Fruit fly (Drosophila melanogaster): ENCODE results near the gene NK7.1.

Gene NK7.1

dm6 chr3R:14363172-14363571 is 9.6 kb downstream of the NK7.1 start:
- peak; percentile 57 for TF ChIP-seq tj (GFP tag; optimal IDR thresholded peaks at IDR 0.05)
- TF ChIP-seq Clk (GFP tag; optimal IDR thresholded peaks at IDR 0.05), result no peak

- TF ChIP-seq tj (GFP tag; optimal IDR thresholded peaks at IDR 0.05), result peak; percentile 10
- peak; percentile 45 for TF ChIP-seq pad (GFP tag; optimal IDR thresholded peaks at IDR 0.05)
- no peak for TF ChIP-seq cnc (optimal IDR thresholded peaks at IDR 0.05)
- peak; percentile 56 for TF ChIP-seq CG12768 (GFP tag; optimal IDR thresholded peaks at IDR 0.05)
- TF ChIP-seq kay (GFP tag; ENCODE audit: borderline replicate concordance), result peak; percentile 83
- TF ChIP-seq CG5204 (GFP tag; optimal IDR thresholded peaks at IDR 0.05), result peak; percentile 42
- peak; percentile 55 for TF ChIP-seq CG7045 (GFP tag; optimal IDR thresholded peaks at IDR 0.05)
- peak; percentile 4 for TF ChIP-seq bab1 (GFP tag; optimal IDR thresholded peaks at IDR 0.05)
- peak; percentile 75 for TF ChIP-seq Mnt (GFP tag; optimal IDR thresholded peaks at IDR 0.05)
- no peak for TF ChIP-seq CG1620 (GFP tag; optimal IDR thresholded peaks at IDR 0.05)
- peak; percentile 63 for TF ChIP-seq cic (GFP tag; optimal IDR thresholded peaks at IDR 0.05)
- TF ChIP-seq CG11617 (GFP tag; optimal IDR thresholded peaks at IDR 0.05), result peak; percentile 53
- TF ChIP-seq CG14711 (tag; optimal IDR thresholded peaks at IDR 0.05), result no peak
- TF ChIP-seq CG33017 (tag; optimal IDR thresholded peaks at IDR 0.05), result peak; percentile 20
- no peak for TF ChIP-seq Clk (GFP tag; optimal IDR thresholded peaks at IDR 0.05)
- TF ChIP-seq Hr96 (GFP tag; optimal IDR thresholded peaks at IDR 0.05), result peak; percentile 14
- peak; percentile 53 for TF ChIP-seq toe (GFP tag; optimal IDR thresholded peaks at IDR 0.05)
- peak; percentile 33 for TF ChIP-seq ovo (GFP tag; optimal IDR thresholded peaks at IDR 0.05)
- TF ChIP-seq Crg-1 (GFP tag; optimal IDR thresholded peaks at IDR 0.05), result peak; percentile 78
- TF ChIP-seq CG7101 (tag; optimal IDR thresholded peaks at IDR 0.05), result peak; percentile 43
Observed at dm6 chr3R:14361741-14362232, 11.0 kb downstream of the NK7.1 start, which contains the start of gene Dnaaf5. TSS of gene Dnaaf5 (minus strand) at chr3R:14361786.

dm6 chr3R:14357405-14357804 is 15.3 kb downstream of the NK7.1 start:
- TF ChIP-seq cnc (optimal IDR thresholded peaks at IDR 0.05) (no peak), Clk (GFP tag; optimal IDR thresholded peaks at IDR 0.05) (no peak), bab1 (GFP tag; optimal IDR thresholded peaks at IDR 0.05) (peak; percentile 27), CG7101 (tag; optimal IDR thresholded peaks at IDR 0.05) (peak; percentile 7), CG11617 (GFP tag; optimal IDR thresholded peaks at IDR 0.05) (no peak), CG14711 (tag; optimal IDR thresholded peaks at IDR 0.05) (no peak)

- no peak for TF ChIP-seq tj (GFP tag; optimal IDR thresholded peaks at IDR 0.05)
- TF ChIP-seq Mnt (GFP tag; optimal IDR thresholded peaks at IDR 0.05), result no peak
- TF ChIP-seq kay (GFP tag; ENCODE audit: borderline replicate concordance), result no peak
- TF ChIP-seq CG1620 (GFP tag; optimal IDR thresholded peaks at IDR 0.05), result no peak
- no peak for TF ChIP-seq Hr96 (GFP tag; optimal IDR thresholded peaks at IDR 0.05)
- no peak for TF ChIP-seq CG33017 (tag; optimal IDR thresholded peaks at IDR 0.05)
- no peak for TF ChIP-seq ovo (GFP tag; optimal IDR thresholded peaks at IDR 0.05)
- TF ChIP-seq Clk (GFP tag; optimal IDR thresholded peaks at IDR 0.05), result no peak
- no peak for TF ChIP-seq cic (GFP tag; optimal IDR thresholded peaks at IDR 0.05)
- no peak for TF ChIP-seq CG14711 (tag; optimal IDR thresholded peaks at IDR 0.05)
- TF ChIP-seq pad (GFP tag; optimal IDR thresholded peaks at IDR 0.05), result no peak
- TF ChIP-seq CG5204 (GFP tag; optimal IDR thresholded peaks at IDR 0.05), result no peak
- no peak for TF ChIP-seq CG7045 (GFP tag; optimal IDR thresholded peaks at IDR 0.05)
- no peak for TF ChIP-seq Crg-1 (GFP tag; optimal IDR thresholded peaks at IDR 0.05)
- TF ChIP-seq CG12768 (GFP tag; optimal IDR thresholded peaks at IDR 0.05), result no peak
- no peak for TF ChIP-seq cnc (optimal IDR thresholded peaks at IDR 0.05)
- no peak for TF ChIP-seq toe (GFP tag; optimal IDR thresholded peaks at IDR 0.05)
- no peak for TF ChIP-seq bab1 (GFP tag; optimal IDR thresholded peaks at IDR 0.05)
- TF ChIP-seq CG7101 (tag; optimal IDR thresholded peaks at IDR 0.05), result no peak
- TF ChIP-seq CG11617 (GFP tag; optimal IDR thresholded peaks at IDR 0.05), result no peak
Observed at dm6 chr3R:14356619-14357018, 16.1 kb downstream of the NK7.1 start.

- TF ChIP-seq CG14711 (tag; optimal IDR thresholded peaks at IDR 0.05), result no peak
- no peak for TF ChIP-seq CG11617 (GFP tag; optimal IDR thresholded peaks at IDR 0.05)
- no peak for TF ChIP-seq CG7101 (tag; optimal IDR thresholded peaks at IDR 0.05)
- no peak for TF ChIP-seq CG33017 (tag; optimal IDR thresholded peaks at IDR 0.05)
- TF ChIP-seq ovo (GFP tag; optimal IDR thresholded peaks at IDR 0.05), result no peak
- no peak for TF ChIP-seq kay (GFP tag; ENCODE audit: borderline replicate concordance)
- TF ChIP-seq CG12768 (GFP tag; optimal IDR thresholded peaks at IDR 0.05), result no peak
- no peak for TF ChIP-seq pad (GFP tag; optimal IDR thresholded peaks at IDR 0.05)
- no peak for TF ChIP-seq toe (GFP tag; optimal IDR thresholded peaks at IDR 0.05)
- no peak for TF ChIP-seq cnc (optimal IDR thresholded peaks at IDR 0.05)
- TF ChIP-seq Mnt (GFP tag; optimal IDR thresholded peaks at IDR 0.05), result no peak
- no peak for TF ChIP-seq bab1 (GFP tag; optimal IDR thresholded peaks at IDR 0.05)
- no peak for TF ChIP-seq CG1620 (GFP tag; optimal IDR thresholded peaks at IDR 0.05)
- no peak for TF ChIP-seq Hr96 (GFP tag; optimal IDR thresholded peaks at IDR 0.05)
- no peak for TF ChIP-seq CG7045 (GFP tag; optimal IDR thresholded peaks at IDR 0.05)
- TF ChIP-seq Crg-1 (GFP tag; optimal IDR thresholded peaks at IDR 0.05), result no peak
- no peak for TF ChIP-seq tj (GFP tag; optimal IDR thresholded peaks at IDR 0.05)
- no peak for TF ChIP-seq cic (GFP tag; optimal IDR thresholded peaks at IDR 0.05)
- no peak for TF ChIP-seq Clk (GFP tag; optimal IDR thresholded peaks at IDR 0.05)
Observed at dm6 chr3R:14354599-14354998, 18.2 kb downstream of the NK7.1 start.

- TF ChIP-seq Clk (GFP tag; optimal IDR thresholded peaks at IDR 0.05) (peak; percentile 58), CG33017 (tag; optimal IDR thresholded peaks at IDR 0.05) (peak; percentile 64), Crg-1 (GFP tag; optimal IDR thresholded peaks at IDR 0.05) (no peak), CG1620 (GFP tag; optimal IDR thresholded peaks at IDR 0.05) (no peak), ovo (GFP tag; optimal IDR thresholded peaks at IDR 0.05) (peak; percentile 20), CG11617 (GFP tag; optimal IDR thresholded peaks at IDR 0.05) (peak; percentile 76), cic (GFP tag; optimal IDR thresholded peaks at IDR 0.05) (no peak), tj (GFP tag; optimal IDR thresholded peaks at IDR 0.05) (peak; percentile 55), cnc (optimal IDR thresholded peaks at IDR 0.05) (no peak), CG5204 (GFP tag; optimal IDR thresholded peaks at IDR 0.05) (no peak), kay (GFP tag; ENCODE audit: borderline replicate concordance) (no peak), Hr96 (GFP tag; optimal IDR thresholded peaks at IDR 0.05) (no peak), Mnt (GFP tag; optimal IDR thresholded peaks at IDR 0.05) (no peak), bab1 (GFP tag; optimal IDR thresholded peaks at IDR 0.05) (peak; percentile 47), toe (GFP tag; optimal IDR thresholded peaks at IDR 0.05) (no peak), CG7045 (GFP tag; optimal IDR thresholded peaks at IDR 0.05) (peak; percentile 77), CG14711 (tag; optimal IDR thresholded peaks at IDR 0.05) (peak; percentile 54), pad (GFP tag; optimal IDR thresholded peaks at IDR 0.05) (peak; percentile 41), CG7101 (tag; optimal IDR thresholded peaks at IDR 0.05) (peak; percentile 70), CG12768 (GFP tag; optimal IDR thresholded peaks at IDR 0.05) (peak; percentile 58)
Observed at dm6 chr3R:14353733-14354152, 19.0 kb downstream of the NK7.1 start.

Data from whole organism, adult.